Worm (Caenorhabditis elegans) whole organism, L1 larva: ENCODE results near the gene C04E6.4.
A peak's percentile ranks its signal among the peaks of the same experiment; 100 is the strongest.

Source experiments
- C04F5.9 ChIP-seq: sonication (generic microtip); optimal IDR thresholded peaks from 2 replicates; lab custom pipeline; 2016; ENCODE audit warnings: missing genetic modification characterization, missing compliant biosample characterization
- C16A3.4 ChIP-seq: fragments of 150-350 bp; optimal IDR thresholded peaks from 2 replicates; lab custom pipeline; 2014; ENCODE audit warnings: missing biosample characterization, missing genetic modification characterization
- C34B4.2 ChIP-seq: sonication (generic microtip); optimal IDR thresholded peaks from 2 replicates; lab custom pipeline; 2017; ENCODE audit warnings: mild to moderate bottlenecking, missing genetic modification characterization, missing compliant biosample characterization
- Y116A8C.19 ChIP-seq: sonication (generic microtip); optimal IDR thresholded peaks from 2 replicates; lab custom pipeline; 2016; ENCODE audit warnings: missing compliant biosample characterization, missing genetic modification characterization, borderline replicate concordance
- aly-2 ChIP-seq: fragments of 150-350 bp; optimal IDR thresholded peaks from 2 replicates; lab custom pipeline; 2014; ENCODE audit warnings: missing biosample characterization, missing genetic modification characterization
- ama-1 ChIP-seq: fragments of 150-350 bp; optimal IDR thresholded peaks from 2 replicates; lab custom pipeline; 2014
- ceh-63 ChIP-seq: fragments of 200-800 bp; sonication (Bioruptor generic); optimal IDR thresholded peaks from 2 replicates; lab custom pipeline; 2018; ENCODE audit warnings: mild to moderate bottlenecking, missing genetic modification characterization, missing compliant biosample characterization
- ceh-8 ChIP-seq: fragments of 200-800 bp; sonication (Bioruptor generic); optimal IDR thresholded peaks from 2 replicates; lab custom pipeline; 2018; ENCODE audit warnings: mild to moderate bottlenecking, missing genetic modification characterization, moderate library complexity, missing compliant biosample characterization
- ces-1 ChIP-seq: fragments of 150-350 bp; optimal IDR thresholded peaks from 2 replicates; lab custom pipeline; 2014; ENCODE audit warnings: missing biosample characterization, missing genetic modification reagents, missing genetic modification characterization
- dsc-1 ChIP-seq: sonication (generic microtip); optimal IDR thresholded peaks from 2 replicates; lab custom pipeline; 2016; ENCODE audit warnings: mild to moderate bottlenecking, missing genetic modification characterization, missing compliant biosample characterization
- efl-1 ChIP-seq, 4 experiments: fragments of 150-350 bp; optimal IDR thresholded peaks in 3 of 4; peaks in 1 of 4; 1 replicate in 1 of 4; 2 replicates in 3 of 4; lab custom pipeline; 2014; ENCODE audit warnings: missing biosample characterization in 2 of 4, missing genetic modification characterization in 2 of 4, missing genetic modification reagents in 2 of 4
- efl-3 ChIP-seq: fragments of 200-800 bp; sonication (Bioruptor generic); optimal IDR thresholded peaks from 2 replicates; lab custom pipeline; 2018; ENCODE audit warnings: mild to moderate bottlenecking, missing genetic modification characterization, missing compliant biosample characterization
- elt-2 ChIP-seq: sonication (generic microtip); optimal IDR thresholded peaks from 2 replicates; lab custom pipeline; 2016; ENCODE audit warnings: missing genetic modification characterization, mild to moderate bottlenecking, inconsistent platforms, missing compliant biosample characterization, missing genetic modification reagents
- ets-5 ChIP-seq: fragments of 200-800 bp; sonication (Bioruptor generic); IDR thresholded peaks from 2 replicates; pipeline ENCODE4 v1.3.6; 2022; ENCODE audit warnings: missing genetic modification characterization, missing compliant biosample characterization
- irx-1 ChIP-seq: sonication (generic microtip); optimal IDR thresholded peaks from 2 replicates; lab custom pipeline; 2016; ENCODE audit warnings: missing genetic modification characterization, missing compliant biosample characterization
- isw-1 ChIP-seq: fragments of 200-800 bp; sonication (Bioruptor generic); IDR thresholded peaks from 2 replicates; pipeline ENCODE4 v1.3.6; 2022; ENCODE audit warnings: missing genetic modification characterization, missing compliant biosample characterization
- lin-13 ChIP-seq: fragments of 150-350 bp; optimal IDR thresholded peaks from 2 replicates; lab custom pipeline; 2014; ENCODE audit warnings: missing biosample characterization, missing genetic modification reagents, missing genetic modification characterization
- lin-14 ChIP-seq: fragments of 200-800 bp; sonication (Bioruptor generic); optimal IDR thresholded peaks from 2 replicates; lab custom pipeline; 2018; ENCODE audit warnings: mild to moderate bottlenecking, missing genetic modification characterization, moderate library complexity, missing compliant biosample characterization
- lin-39 ChIP-seq: fragments of 150-350 bp; optimal IDR thresholded peaks from 2 replicates; lab custom pipeline; 2014; ENCODE audit warnings: missing biosample characterization, missing genetic modification reagents, missing genetic modification characterization
- mab-9 ChIP-seq: fragments of 200-800 bp; sonication (Bioruptor generic); IDR thresholded peaks from 2 replicates; pipeline ENCODE4 v1.3.6; 2022; ENCODE audit warnings: missing genetic modification reagents, missing genetic modification characterization, missing compliant biosample characterization
- mef-2 ChIP-seq: fragments of 150-350 bp; optimal IDR thresholded peaks from 2 replicates; lab custom pipeline; 2014; ENCODE audit warnings: missing biosample characterization, missing genetic modification characterization
- nhr-11 ChIP-seq: fragments of 150-350 bp; optimal IDR thresholded peaks from 2 replicates; lab custom pipeline; 2014; ENCODE audit warnings: missing biosample characterization, missing genetic modification characterization
- nhr-47 ChIP-seq: sonication (generic microtip); optimal IDR thresholded peaks from 2 replicates; lab custom pipeline; 2016; ENCODE audit warnings: mild to moderate bottlenecking, missing genetic modification characterization, moderate library complexity, missing compliant biosample characterization
- nhr-71 ChIP-seq: sonication (generic microtip); optimal IDR thresholded peaks from 2 replicates; lab custom pipeline; 2016; ENCODE audit warnings: mild to moderate bottlenecking, missing genetic modification characterization, moderate library complexity, missing compliant biosample characterization
- nhr-76 ChIP-seq: sonication (generic microtip); optimal IDR thresholded peaks from 2 replicates; lab custom pipeline; 2017; ENCODE audit warnings: missing biosample characterization, missing genetic modification characterization
- nhr-84 ChIP-seq: sonication (generic microtip); optimal IDR thresholded peaks from 2 replicates; lab custom pipeline; 2017; ENCODE audit warnings: missing biosample characterization, missing genetic modification characterization
- nhr-90 ChIP-seq: sonication (generic microtip); optimal IDR thresholded peaks from 2 replicates; lab custom pipeline; 2016; ENCODE audit warnings: mild to moderate bottlenecking, missing genetic modification characterization, missing compliant biosample characterization; ENCODE audit not compliant: poor library complexity
- pag-3 ChIP-seq: sonication (generic microtip); optimal IDR thresholded peaks from 2 replicates; lab custom pipeline; 2017; ENCODE audit warnings: missing genetic modification characterization, mild to moderate bottlenecking, missing compliant biosample characterization, antibody characterized with exemption, borderline replicate concordance; ENCODE audit not compliant: insufficient read depth
- skn-1 ChIP-seq: fragments of 150-350 bp; optimal IDR thresholded peaks from 2 replicates; lab custom pipeline; 2014; ENCODE audit warnings: missing biosample characterization, missing genetic modification characterization
- snu-23 ChIP-seq: sonication (generic microtip); optimal IDR thresholded peaks from 2 replicates; lab custom pipeline; 2016; ENCODE audit warnings: missing genetic modification characterization, missing compliant biosample characterization
- sptf-1 ChIP-seq: fragments of 150-350 bp; optimal IDR thresholded peaks from 2 replicates; lab custom pipeline; 2014; ENCODE audit warnings: missing biosample characterization, missing genetic modification characterization
- sup-37 ChIP-seq: fragments of 200-800 bp; sonication (Bioruptor generic); optimal IDR thresholded peaks from 2 replicates; lab custom pipeline; 2018; ENCODE audit warnings: mild to moderate bottlenecking, missing genetic modification characterization, missing compliant biosample characterization
- swsn-7 ChIP-seq: sonication (generic microtip); optimal IDR thresholded peaks from 2 replicates; lab custom pipeline; 2016; ENCODE audit warnings: missing genetic modification characterization, missing compliant biosample characterization
- tbx-2 ChIP-seq: sonication (generic microtip); optimal IDR thresholded peaks from 2 replicates; lab custom pipeline; 2016; ENCODE audit warnings: missing genetic modification characterization, missing compliant biosample characterization
- tlp-1 ChIP-seq: fragments of 150-350 bp; optimal IDR thresholded peaks from 2 replicates; lab custom pipeline; 2014; ENCODE audit warnings: missing biosample characterization, missing genetic modification characterization
- unc-98 ChIP-seq: fragments of 200-800 bp; sonication (Bioruptor generic); IDR thresholded peaks from 2 replicates; pipeline ENCODE4 v1.3.6; 2022; ENCODE audit warnings: missing genetic modification characterization, missing compliant biosample characterization
- vab-15 ChIP-seq: sonication (generic microtip); optimal IDR thresholded peaks from 2 replicates; lab custom pipeline; 2017; ENCODE audit warnings: missing genotype, mild to moderate bottlenecking, missing genetic modification characterization, missing compliant biosample characterization
- zag-1 ChIP-seq: fragments of 150-350 bp; optimal IDR thresholded peaks from 2 replicates; lab custom pipeline; 2014; ENCODE audit warnings: missing biosample characterization, missing genetic modification characterization
- zip-4 ChIP-seq: fragments of 200-800 bp; sonication (Bioruptor generic); optimal IDR thresholded peaks from 2 replicates; lab custom pipeline; 2018; ENCODE audit warnings: mild to moderate bottlenecking, missing genetic modification characterization, moderate library complexity, missing compliant biosample characterization
- ztf-11 ChIP-seq, 2 experiments: sonication (generic microtip); optimal IDR thresholded peaks; 2 replicates each; lab custom pipeline; 2016 to 2017; ENCODE audit warnings: missing genetic modification characterization in 2 of 2, missing biosample characterization in 1 of 2, missing compliant biosample characterization in 1 of 2

Gene C04E6.4

DNA sequence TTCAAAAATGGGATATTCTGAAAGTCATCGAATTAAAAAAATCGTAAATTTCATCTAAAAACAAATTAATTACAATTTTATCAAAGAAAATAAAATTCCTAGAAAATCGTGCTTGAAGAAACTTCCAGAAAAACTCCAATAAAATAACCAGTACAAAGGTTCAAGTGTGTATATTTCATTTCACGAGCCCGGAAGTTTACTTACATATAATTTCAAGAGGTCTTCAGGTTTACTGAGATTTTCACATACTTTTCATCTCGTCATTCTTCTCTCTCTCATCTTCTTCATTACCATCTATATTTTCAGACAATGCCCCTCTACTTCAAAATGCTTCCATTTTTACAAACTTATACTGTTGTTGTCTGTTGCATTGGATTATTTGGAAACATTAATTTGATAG, 15.0 kb downstream of the C04E6.4 start, which contains the start of gene srsx-18:
Gene srsx-18 (plus strand): TSS at position 301 of the 400 bp plus-strand sequence.
- TF ChIP-seq efl-1 (optimal IDR thresholded peaks at IDR 0.05; lab: Kevin White, UChicago) = no peak
- peak in 1 of 2 experiments; percentile 70 for TF ChIP-seq efl-1 (GFP tag; optimal IDR thresholded peaks at IDR 0.05 in 1 of 2; lab: Kevin White, UChicago)
- TF ChIP-seq ceh-63 = no peak

DNA sequence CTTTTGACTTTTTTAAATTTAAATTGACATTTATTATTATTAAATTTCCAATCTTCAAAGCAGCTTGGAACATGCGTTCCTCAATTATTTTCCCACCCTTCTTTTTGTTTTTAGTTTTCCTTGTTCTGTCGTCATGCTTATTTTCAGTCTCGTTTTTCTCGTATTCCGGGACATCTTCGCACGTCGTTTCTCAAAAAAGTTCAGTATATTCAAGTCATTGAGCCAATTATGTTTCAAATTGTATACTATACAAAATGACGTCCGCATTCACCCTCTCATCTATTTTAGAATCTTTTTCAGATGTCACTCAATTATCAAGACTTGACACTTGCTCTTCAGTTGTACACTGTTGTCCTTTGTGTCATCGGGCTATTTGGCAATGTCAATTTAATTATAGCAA, 20.2 kb downstream of the C04E6.4 start, which contains the start of gene srsx-17:
Gene srsx-17 (plus strand): TSS at position 301 of the 400 bp plus-strand sequence.
- no peak for TF ChIP-seq efl-1 (optimal IDR thresholded peaks at IDR 0.05; lab: Kevin White, UChicago)
- TF ChIP-seq efl-1 (GFP tag; optimal IDR thresholded peaks at IDR 0.05 in 1 of 2; lab: Kevin White, UChicago) = peak in 1 of 2 experiments; percentile 18
- TF ChIP-seq C34B4.2 = no peak

DNA sequence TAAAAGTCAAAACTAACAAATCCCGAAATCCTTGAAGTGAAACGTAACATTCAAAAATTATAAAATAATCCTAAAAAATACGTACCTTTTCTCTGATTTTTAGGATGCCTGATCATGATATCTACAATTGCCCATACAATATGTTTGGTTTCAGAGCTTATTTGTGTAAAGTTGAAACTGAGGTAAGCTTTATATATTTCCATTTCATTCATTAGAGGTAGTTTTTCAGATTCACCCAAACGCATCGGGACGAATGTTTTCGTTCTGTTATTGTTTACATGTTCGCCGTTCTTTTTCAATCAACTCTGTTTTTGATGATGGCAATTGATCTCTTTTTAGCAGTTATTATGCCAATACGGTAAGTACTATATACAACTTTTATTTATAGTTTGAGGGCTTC, 20.8 kb downstream of the C04E6.4 start:
- TF ChIP-seq efl-1 (optimal IDR thresholded peaks at IDR 0.05; lab: Kevin White, UChicago) (no peak), efl-1 (GFP tag; optimal IDR thresholded peaks at IDR 0.05 in 1 of 2; lab: Kevin White, UChicago) (peak in 1 of 2 experiments; percentile 89), ama-1 (no peak)

DNA sequence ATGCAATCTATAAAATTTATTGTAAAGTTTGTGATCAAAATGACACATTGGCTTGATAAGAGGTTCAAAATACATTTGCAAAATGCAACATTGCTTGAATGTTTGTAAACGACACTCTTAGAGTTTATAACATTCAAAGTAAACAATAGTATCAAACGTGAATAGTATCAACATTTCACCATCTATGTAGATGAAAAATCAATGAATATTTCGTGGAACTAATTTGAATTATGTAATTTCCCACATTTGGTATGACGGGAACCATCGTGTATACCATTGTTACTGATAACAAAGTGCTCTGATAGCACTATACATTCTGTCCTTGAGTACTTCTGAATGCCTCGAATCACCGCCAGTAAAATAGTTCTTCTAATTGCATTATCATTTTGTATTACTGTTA, 23.4 kb downstream of the C04E6.4 start, which contains the start of gene galt-1:
Gene galt-1 (plus strand): TSS at position 318 of the 400 bp plus-strand sequence.
- TF ChIP-seq pag-3 (tag; lab: Kevin White, UChicago) (no peak), elt-2 (tag; lab: Kevin White, UChicago) (peak; percentile 37)

DNA sequence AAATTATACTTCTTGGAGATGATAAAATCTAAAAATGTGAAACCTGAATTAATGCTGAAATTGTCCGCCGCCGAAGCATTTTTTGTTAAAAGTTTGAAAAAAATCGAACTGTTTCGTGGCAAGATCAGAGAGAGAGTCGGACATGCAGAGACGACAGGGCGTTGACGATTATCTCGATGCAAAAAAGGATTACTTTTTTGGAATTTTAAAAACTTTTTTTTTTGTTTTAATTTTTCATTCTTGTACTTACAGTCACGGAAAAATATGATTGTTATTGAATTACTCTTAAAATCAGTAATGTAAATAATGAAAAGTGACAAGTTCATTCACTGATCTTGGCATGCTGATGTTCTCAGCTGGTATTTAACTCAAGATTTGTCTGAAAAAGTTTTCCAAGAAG, 29.5 kb downstream of the C04E6.4 start, which contains the start of the genes M03F8.5 and M03F8.7:
Gene M03F8.5 (minus strand): TSS at position 101 of the 400 bp plus-strand sequence.
Gene M03F8.7 (plus strand): TSS at position 249 of the 400 bp plus-strand sequence.
- no peak for TF ChIP-seq ets-5
- no peak for TF ChIP-seq mab-9 (GFP tag; lab: Robert Waterston, UW)
- TF ChIP-seq aly-2 (tag; lab: Kevin White, UChicago) = no peak
- TF ChIP-seq nhr-71 = no peak

DNA sequence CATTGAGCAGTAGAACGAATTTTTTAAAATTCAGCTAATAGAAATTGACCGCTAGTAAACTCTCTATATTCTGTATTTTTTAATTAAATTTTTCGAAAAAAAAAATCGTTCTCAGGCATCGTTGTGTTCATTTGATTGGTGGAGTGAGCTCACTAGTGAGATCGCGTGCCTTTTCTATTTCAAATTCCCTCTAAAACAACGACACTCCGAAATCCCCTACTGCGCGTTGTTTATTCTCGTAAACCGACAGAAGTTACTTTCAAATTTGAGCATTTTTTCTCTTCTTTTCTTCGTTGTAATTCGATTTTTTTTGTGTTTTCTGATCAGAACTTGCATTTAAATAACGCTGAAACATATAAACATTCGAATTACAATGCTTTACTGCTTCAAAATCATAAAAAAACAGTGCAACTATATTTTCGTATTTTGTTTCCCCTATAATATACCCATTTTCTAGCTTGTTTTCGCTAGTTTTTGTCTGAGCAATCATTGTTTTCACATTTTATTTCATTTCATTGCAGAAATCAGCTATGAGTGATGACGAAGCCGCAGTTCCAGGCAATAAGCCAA, 32.4 kb downstream of the C04E6.4 start, which contains the start of gene syf-3:
Gene syf-3 (plus strand): TSS at position 520 of the 570 bp plus-strand sequence.
- TF ChIP-seq pag-3 (tag; lab: Kevin White, UChicago) = no peak
- TF ChIP-seq ztf-11 (tag; optimal IDR thresholded peaks at IDR 0.05; lab: Kevin White, UChicago) = no peak
- no peak for TF ChIP-seq lin-14
- TF ChIP-seq isw-1 = peak; percentile 42
- no peak for TF ChIP-seq nhr-84 (tag; lab: Kevin White, UChicago)
- TF ChIP-seq tlp-1 (tag; lab: Kevin White, UChicago) = no peak
- TF ChIP-seq sptf-1 (tag; lab: Kevin White, UChicago) = no peak
- no peak for TF ChIP-seq zag-1 (tag; lab: Kevin White, UChicago)
- TF ChIP-seq snu-23 (GFP tag; lab: Kevin White, UChicago) = peak; percentile 73
- peak; percentile 68 for TF ChIP-seq irx-1 (tag; lab: Kevin White, UChicago)
- peak; percentile 61 for TF ChIP-seq tbx-2 (tag; lab: Kevin White, UChicago)
- peak; percentile 84 for TF ChIP-seq nhr-47 (tag; lab: Kevin White, UChicago)
- peak; percentile 62 for TF ChIP-seq lin-39 (tag; lab: Kevin White, UChicago)
- TF ChIP-seq C04F5.9 (tag; lab: Kevin White, UChicago) = peak; percentile 3
- no peak for TF ChIP-seq sup-37 (GFP tag; lab: Kevin White, UChicago)
- no peak for TF ChIP-seq unc-98
- TF ChIP-seq vab-15 = peak; percentile 25
- no peak for TF ChIP-seq elt-2 (tag; lab: Kevin White, UChicago)
- TF ChIP-seq ceh-8 = no peak
- no peak for TF ChIP-seq ets-5
- peak; percentile 72 for TF ChIP-seq dsc-1 (tag; lab: Kevin White, UChicago)
- peak; percentile 59 for TF ChIP-seq swsn-7 (tag; lab: Kevin White, UChicago)
- TF ChIP-seq mef-2 = no peak
- TF ChIP-seq ceh-63 = no peak
- peak; percentile 59 for TF ChIP-seq nhr-90 (tag; lab: Kevin White, UChicago)
- no peak for TF ChIP-seq nhr-11 (tag; lab: Kevin White, UChicago)
- no peak for TF ChIP-seq nhr-76 (tag; lab: Kevin White, UChicago)
- TF ChIP-seq C16A3.4 (tag; lab: Kevin White, UChicago) = peak; percentile 18
- peak; percentile 68 for TF ChIP-seq skn-1 (tag; lab: Kevin White, UChicago)
- TF ChIP-seq ces-1 (GFP tag; lab: Kevin White, UChicago) = no peak
- TF ChIP-seq efl-3 (GFP tag; lab: Kevin White, UChicago) = no peak
- TF ChIP-seq Y116A8C.19 (tag; lab: Kevin White, UChicago) = no peak
- TF ChIP-seq zip-4 (GFP tag; lab: Kevin White, UChicago) = no peak
- TF ChIP-seq lin-13 = no peak
